Fruit fly (Drosophila melanogaster): ENCODE measurements around the gene b.

b gene

dm6 chr2L:13783264-13784154 lies 37.5 kb upstream of the b start, which contains the start of gene Eato (continued):
- TF ChIP-seq CG16813 (GFP tag; IDR thresholded peaks at IDR 0.05; ENCODE audit: partially characterized antibody) (peak; percentile 55), CG33557 (GFP tag; optimal IDR thresholded peaks at IDR 0.05) (peak; percentile 8), CG7963 (GFP tag; IDR thresholded peaks at IDR 0.05; ENCODE audit: partially characterized antibody) (peak; percentile 47; the same call in 1 of the 3 replicates), zfh2 (GFP tag; optimal IDR thresholded peaks at IDR 0.05) (peak; percentile 24), CG14441 (GFP tag; IDR thresholded peaks at IDR 0.05) (peak; percentile 12; the same call in 1 of the 2 replicates), MESR4 (GFP tag; optimal IDR thresholded peaks at IDR 0.05) (peak; percentile 47), phol (tag; optimal IDR thresholded peaks at IDR 0.05) (peak; percentile 38), CG8478 (optimal IDR thresholded peaks at IDR 0.05) (no peak)

- TF ChIP-seq CG4617 (GFP tag; optimal IDR thresholded peaks at IDR 0.05; ENCODE audit: borderline replicate concordance), result peak; percentile 14
- TF ChIP-seq CG16863 (GFP tag; optimal IDR thresholded peaks at IDR 0.05), result peak; percentile 10
- 0 out of 2 replicates have a peak, but pooled peaks have one; percentile 54 for TF ChIP-seq MBD-R2 (GFP tag; IDR thresholded peaks at IDR 0.05)
- peak; percentile 40; the same call in 1 of the 2 replicates for TF ChIP-seq inv (GFP tag; IDR thresholded peaks at IDR 0.05; ENCODE audit: partially characterized antibody)
- no peak; the same call in 1 of the 2 replicates for TF ChIP-seq Rfx (GFP tag; IDR thresholded peaks at IDR 0.05)
- TF ChIP-seq grn (GFP tag; optimal IDR thresholded peaks at IDR 0.05), result peak; percentile 28
- TF ChIP-seq CG3847 (GFP tag; IDR thresholded peaks at IDR 0.05), result no peak
- TF ChIP-seq CG2199 (GFP tag; IDR thresholded peaks at IDR 0.05), result 0 out of 3 replicates have a peak, but pooled peaks have one; percentile 47
- peak; percentile 36 for TF ChIP-seq sug (tag; optimal IDR thresholded peaks at IDR 0.05)
- TF ChIP-seq cg (GFP tag; optimal IDR thresholded peaks at IDR 0.05), result no peak
- TF ChIP-seq Abd-B (GFP tag; optimal IDR thresholded peaks at IDR 0.05), result no peak
- TF ChIP-seq CG10209 (GFP tag; optimal IDR thresholded peaks at IDR 0.05), result no peak
- TF ChIP-seq CG15514 (GFP tag; optimal IDR thresholded peaks at IDR 0.05), result peak; percentile 17
- peak; percentile 73 for TF ChIP-seq CG34376 (GFP tag; optimal IDR thresholded peaks at IDR 0.05)
- TF ChIP-seq Pdp1 (GFP tag; optimal IDR thresholded peaks at IDR 0.05), result peak in 1 of 2 experiments; percentile 14
- TF ChIP-seq odd (GFP tag; optimal IDR thresholded peaks at IDR 0.05), result no peak
- TF ChIP-seq sob (GFP tag; IDR thresholded peaks at IDR 0.05), result no peak
- no peak for TF ChIP-seq dm (GFP tag; optimal IDR thresholded peaks at IDR 0.05)
- TF ChIP-seq pzg (GFP tag; optimal IDR thresholded peaks at IDR 0.05), result peak; percentile 7
- no peak for TF ChIP-seq onecut (GFP tag; IDR thresholded peaks at IDR 0.05)
- TF ChIP-seq GATAe (GFP tag; conservative IDR thresholded peaks at IDR 0.05), result peak; percentile 65
- peak; percentile 6; the same call in 1 of the 3 replicates for TF ChIP-seq CG34422 (GFP tag; IDR thresholded peaks at IDR 0.05)
- no peak for TF ChIP-seq Med (GFP tag)
- TF ChIP-seq Dref (GFP tag; IDR thresholded peaks at IDR 0.05), result no peak
- TF ChIP-seq CG14667 (GFP tag; IDR thresholded peaks at IDR 0.05), result no peak
- peak; percentile 28 for TF ChIP-seq exex (tag; optimal IDR thresholded peaks at IDR 0.05)
- TF ChIP-seq CG14050 (GFP tag; IDR thresholded peaks at IDR 0.05), result no peak
- TF ChIP-seq CG12236 (GFP tag; optimal IDR thresholded peaks at IDR 0.05), result no peak
- TF ChIP-seq MESR4 (GFP tag; optimal IDR thresholded peaks at IDR 0.05), result peak; percentile 90
- TF ChIP-seq Xbp1 (GFP tag; optimal IDR thresholded peaks at IDR 0.05), result no peak
- no peak for TF ChIP-seq Atf6 (GFP tag; IDR thresholded peaks at IDR 0.05)
- no peak for TF ChIP-seq CG9932 (GFP tag; IDR thresholded peaks at IDR 0.05)
- TF ChIP-seq Doc3 (GFP tag; IDR thresholded peaks at IDR 0.05; ENCODE audit: partially characterized antibody), result 0 out of 3 replicates have a peak, but pooled peaks have one; percentile 27
- TF ChIP-seq CG9797 (GFP tag; optimal IDR thresholded peaks at IDR 0.05), result no peak
- TF ChIP-seq knrl (GFP tag; IDR thresholded peaks at IDR 0.05; ENCODE audit: partially characterized antibody), result 0 out of 3 replicates have a peak, but pooled peaks have one; percentile 6
- no peak for TF ChIP-seq CG30403 (GFP tag; optimal IDR thresholded peaks at IDR 0.05)
- peak; percentile 50; the same call in 1 of the 3 replicates for TF ChIP-seq CG6791 (GFP tag; IDR thresholded peaks at IDR 0.05; ENCODE audit: partially characterized antibody)
- TF ChIP-seq HLH4C (GFP tag; IDR thresholded peaks at IDR 0.05; ENCODE audit: partially characterized antibody), result peak; percentile 53; the same call in 2 of the 3 replicates
Observed at dm6 chr2L:13784155-13784681, 36.8 kb upstream of the b start, which contains the start of gene CG16890. TSS of gene CG16890 (minus strand) at chr2L:13784338.

Data from whole organism, embryonic.